Fruit fly (Drosophila melanogaster) whole organism, wandering third instar larva: ENCODE data around the gene hb.

Experiments used
- CG9705 ChIP-seq: fragments of 200-800 bp; sonication (Bioruptor generic); optimal IDR thresholded peaks from 2 replicates; lab custom pipeline; 2018; ENCODE audit warnings: missing biosample characterization, mild to moderate bottlenecking, missing genetic modification characterization
- CrebA ChIP-seq: fragments of 200-800 bp; sonication (Bioruptor generic); optimal IDR thresholded peaks from 2 replicates; lab custom pipeline; 2016; ENCODE audit warnings: missing biosample characterization, mild to moderate bottlenecking, missing genetic modification characterization, borderline replicate concordance
- Dfd ChIP-seq: fragments of >200 bp; optimal IDR thresholded peaks from 2 replicates; lab custom pipeline; 2017; ENCODE audit warnings: missing biosample characterization, missing genetic modification characterization
- Dif ChIP-seq: fragments of 200-275, 200-300 bp; sonication (Bioruptor generic); optimal IDR thresholded peaks from 2 replicates; lab custom pipeline; 2018; ENCODE audit warnings: missing biosample characterization, missing genetic modification characterization; ENCODE audit not compliant: partially characterized antibody
- GATAd ChIP-seq: sonication (Bioruptor generic); optimal IDR thresholded peaks from 2 replicates; lab custom pipeline; 2016; ENCODE audit warnings: missing biosample characterization, missing genetic modification characterization
- HLH106 ChIP-seq: fragments of 200-800 bp; optimal IDR thresholded peaks from 3 replicates; lab custom pipeline; 2019; ENCODE audit warnings: missing biosample characterization, mild to moderate bottlenecking, missing genetic modification characterization, moderate library complexity
- Hnf4 ChIP-seq: fragments of 200-800 bp; sonication (Bioruptor generic); optimal IDR thresholded peaks from 2 replicates; lab custom pipeline; 2016; ENCODE audit warnings: missing biosample characterization, mild to moderate bottlenecking, missing genetic modification characterization
- Hr78 ChIP-seq: fragments of >200 bp; optimal IDR thresholded peaks from 2 replicates; lab custom pipeline; 2017; ENCODE audit warnings: missing biosample characterization, missing genetic modification characterization
- Hr83 ChIP-seq: fragments of 200-300 bp; sonication (Bioruptor generic); optimal IDR thresholded peaks from 2 replicates; lab custom pipeline; 2016; ENCODE audit warnings: missing biosample characterization, mild to moderate bottlenecking, missing genetic modification characterization, moderate library complexity; ENCODE audit not compliant: poor library complexity, severe bottlenecking
- Jra ChIP-seq: sonication (Bioruptor generic); optimal IDR thresholded peaks from 2 replicates; lab custom pipeline; 2016; ENCODE audit warnings: missing biosample characterization, missing genetic modification characterization
- Mio ChIP-seq: sonication (Bioruptor generic); optimal IDR thresholded peaks from 2 replicates; lab custom pipeline; 2016; ENCODE audit warnings: missing biosample characterization, missing genetic modification characterization
- Myc ChIP-seq: fragments of >200 bp; optimal IDR thresholded peaks from 2 replicates; lab custom pipeline; 2017
- OdsH ChIP-seq: fragments of 200-800 bp; sonication (Bioruptor generic); optimal IDR thresholded peaks from 2 replicates; lab custom pipeline; 2016; ENCODE audit warnings: missing biosample characterization, mild to moderate bottlenecking, missing genetic modification characterization
- Rel ChIP-seq, 2 experiments: fragments of 200-800 bp; sonication (Bioruptor generic) in 1 of 2; optimal IDR thresholded peaks; 2 replicates in 1 of 2; 3 replicates in 1 of 2; lab custom pipeline; 2016 to 2019; ENCODE audit warnings: mild to moderate bottlenecking in 2 of 2, missing biosample characterization in 2 of 2, missing genetic modification characterization in 2 of 2, moderate library complexity in 1 of 2
- Sp1 ChIP-seq: fragments of 200-800 bp; sonication (Bioruptor generic); optimal IDR thresholded peaks from 3 replicates; lab custom pipeline; 2019; ENCODE audit warnings: missing biosample characterization, mild to moderate bottlenecking, missing genetic modification characterization, moderate library complexity
- br ChIP-seq: fragments of 200-800 bp; sonication (Bioruptor generic); optimal IDR thresholded peaks from 2 replicates; lab custom pipeline; 2016; ENCODE audit warnings: missing biosample characterization, missing genetic modification characterization
- brk ChIP-seq: fragments of 200-800 bp; sonication (Bioruptor generic); optimal IDR thresholded peaks from 2 replicates; lab custom pipeline; 2016; ENCODE audit warnings: missing biosample characterization, mild to moderate bottlenecking, missing genetic modification characterization
- dl ChIP-seq, 2 experiments: fragments of 175-275, 200-275 bp in 1 of 2; fragments of 200-275 bp in 1 of 2; sonication (Bioruptor generic); optimal IDR thresholded peaks; lab custom pipeline; 2018; ENCODE audit warnings: mild to moderate bottlenecking in 2 of 2, missing biosample characterization in 2 of 2, missing genetic modification characterization in 2 of 2, moderate library complexity in 2 of 2; ENCODE audit not compliant: partially characterized antibody in 2 of 2, insufficient read depth in 1 of 2
- dsf ChIP-seq: sonication (Bioruptor generic); optimal IDR thresholded peaks from 2 replicates; lab custom pipeline; 2016; ENCODE audit warnings: missing biosample characterization, missing genetic modification characterization, borderline replicate concordance
- ey ChIP-seq: fragments of 200-800 bp; sonication (Bioruptor generic); optimal IDR thresholded peaks from 2 replicates; lab custom pipeline; 2016; ENCODE audit warnings: missing biosample characterization, missing genetic modification characterization
- fru ChIP-seq: fragments of 200-800 bp; sonication (Bioruptor generic); optimal IDR thresholded peaks from 3 replicates; lab custom pipeline; 2016; ENCODE audit warnings: missing biosample characterization, mild to moderate bottlenecking, missing genetic modification characterization
- h ChIP-seq: fragments of 200-800 bp; sonication (Bioruptor generic); optimal IDR thresholded peaks from 3 replicates; lab custom pipeline; 2016; ENCODE audit warnings: missing biosample characterization, mild to moderate bottlenecking, missing genetic modification characterization
- jim ChIP-seq: fragments of 175-275, 200-325 bp; sonication (Bioruptor generic); optimal IDR thresholded peaks from 2 replicates; lab custom pipeline; 2016; ENCODE audit warnings: missing biosample characterization, mild to moderate bottlenecking, missing genetic modification characterization
- lola ChIP-seq: fragments of >200 bp; optimal IDR thresholded peaks from 2 replicates; lab custom pipeline; 2017; ENCODE audit warnings: missing biosample characterization, missing genetic modification characterization
- pan ChIP-seq: fragments of >200 bp; optimal IDR thresholded peaks from 2 replicates; lab custom pipeline; 2017
- psq ChIP-seq: fragments of 200-800 bp; sonication (Bioruptor generic); optimal IDR thresholded peaks from 3 replicates; lab custom pipeline; 2017; ENCODE audit warnings: missing biosample characterization, mild to moderate bottlenecking, missing genetic modification characterization, moderate library complexity
- rgr ChIP-seq: fragments of 200-800 bp; sonication (Bioruptor generic); optimal IDR thresholded peaks from 3 replicates; lab custom pipeline; 2016; ENCODE audit warnings: missing biosample characterization, mild to moderate bottlenecking, missing genetic modification characterization
- sage ChIP-seq: fragments of 200-800 bp; sonication (Bioruptor generic); optimal IDR thresholded peaks from 2 replicates; lab custom pipeline; 2016; ENCODE audit warnings: missing biosample characterization, mild to moderate bottlenecking, missing genetic modification characterization
- sv ChIP-seq: fragments of 200-800 bp; sonication (Bioruptor generic); optimal IDR thresholded peaks from 3 replicates; lab custom pipeline; 2016; ENCODE audit warnings: missing biosample characterization, missing genetic modification characterization
- usp ChIP-seq: fragments of >200 bp; optimal IDR thresholded peaks from 2 replicates; lab custom pipeline; 2017; ENCODE audit warnings: missing biosample characterization, missing genetic modification characterization
- woc ChIP-seq: sonication (Bioruptor generic); optimal IDR thresholded peaks from 2 replicates; lab custom pipeline; 2016; ENCODE audit warnings: missing biosample characterization, mild to moderate bottlenecking, missing genetic modification characterization

hb gene

dm6 chr3R:8711890-8712449 lies 14.3 kb upstream of the hb start:
- TF ChIP-seq Dif (GFP tag; lab: Kevin White, UChicago): peak; percentile 11
- no peak for TF ChIP-seq psq
- TF ChIP-seq HLH106 (tag; lab: Kevin White, UChicago): no peak
- TF ChIP-seq br (GFP tag; lab: Kevin White, UChicago): no peak
- no peak for TF ChIP-seq Hr78 (GFP tag; lab: Kevin White, UChicago)
- TF ChIP-seq Myc (lab: Kevin White, UChicago): no peak
- no peak for TF ChIP-seq Dfd (GFP tag; lab: Kevin White, UChicago)
- TF ChIP-seq sv (GFP tag; lab: Kevin White, UChicago): no peak
- no peak for TF ChIP-seq dl (GFP tag; optimal IDR thresholded peaks at IDR 0.05; lab: Kevin White, UChicago; ENCODE audit: insufficient read depth in 1 of 2, partially characterized antibody in 2 of 2)
- TF ChIP-seq Hr83: peak; percentile 4
- TF ChIP-seq rgr (GFP tag; lab: Kevin White, UChicago): no peak

- TF ChIP-seq Rel (GFP tag; optimal IDR thresholded peaks at IDR 0.05; lab: Kevin White, UChicago) (no peak), Rel (tag; optimal IDR thresholded peaks at IDR 0.05; lab: Kevin White, UChicago) (no peak), woc (no peak), Jra (GFP tag; lab: Kevin White, UChicago) (no peak), h (GFP tag; lab: Kevin White, UChicago) (no peak), Myc (lab: Kevin White, UChicago) (no peak), GATAd (no peak), dl (GFP tag; optimal IDR thresholded peaks at IDR 0.05; lab: Kevin White, UChicago; ENCODE audit: insufficient read depth in 1 of 2, partially characterized antibody in 2 of 2) (no peak), rgr (GFP tag; lab: Kevin White, UChicago) (no peak), dsf (GFP tag; lab: Kevin White, UChicago) (no peak), Mio (GFP tag; lab: Kevin White, UChicago) (no peak), brk (GFP tag; lab: Kevin White, UChicago) (no peak), Sp1 (GFP tag; lab: Kevin White, UChicago) (no peak), CG9705 (GFP tag; lab: Kevin White, UChicago) (no peak), fru (GFP tag; lab: Kevin White, UChicago) (no peak), ey (GFP tag; lab: Kevin White, UChicago) (no peak), lola (GFP tag; lab: Kevin White, UChicago) (no peak), pan (no peak), br (GFP tag; lab: Kevin White, UChicago) (no peak)
These were observed 9.5 kb upstream of the hb start for dm6 chr3R:8707166-8707565.

dm6 chr3R:8705323-8706097 lies 7.9 kb upstream of the hb start:
- TF ChIP-seq psq (no peak), Jra (GFP tag; lab: Kevin White, UChicago) (no peak), dsf (GFP tag; lab: Kevin White, UChicago) (no peak), Hr83 (no peak), GATAd (no peak), Dfd (GFP tag; lab: Kevin White, UChicago) (peak; percentile 68), Sp1 (GFP tag; lab: Kevin White, UChicago) (peak; percentile 59), pan (no peak), OdsH (GFP tag; lab: Kevin White, UChicago) (no peak), brk (GFP tag; lab: Kevin White, UChicago) (no peak)

- no peak for TF ChIP-seq usp (GFP tag; lab: Kevin White, UChicago)
- TF ChIP-seq Hnf4 (GFP tag; lab: Kevin White, UChicago): no peak
- TF ChIP-seq ey (GFP tag; lab: Kevin White, UChicago): no peak
- no peak for TF ChIP-seq HLH106 (tag; lab: Kevin White, UChicago)
- TF ChIP-seq fru (GFP tag; lab: Kevin White, UChicago): no peak
- no peak for TF ChIP-seq rgr (GFP tag; lab: Kevin White, UChicago)
- no peak for TF ChIP-seq pan
- TF ChIP-seq jim (GFP tag; lab: Kevin White, UChicago): no peak
- TF ChIP-seq sage: no peak
- TF ChIP-seq h (GFP tag; lab: Kevin White, UChicago): no peak
- no peak for TF ChIP-seq CrebA (GFP tag; lab: Kevin White, UChicago)
- no peak for TF ChIP-seq brk (GFP tag; lab: Kevin White, UChicago)
- TF ChIP-seq woc: no peak
These were observed 7.0 kb upstream of the hb start for dm6 chr3R:8704669-8705068.
